Worm (Caenorhabditis elegans): ENCODE measurements around the gene fbxb-116.

fbxb-116 gene

ce11 chrV:19189963-19190597 lies 43.5 kb upstream of the fbxb-116 start, which contains the start of the genes Y39B6A.3 and pph-5 (continued):
- no peak for TF ChIP-seq fos-1 (tag; optimal IDR thresholded peaks at IDR 0.05)
- no peak for TF ChIP-seq egl-13 (tag; optimal IDR thresholded peaks at IDR 0.05)
- TF ChIP-seq ztf-4 (tag; optimal IDR thresholded peaks at IDR 0.05), result no peak
- TF ChIP-seq ets-5 (GFP tag; IDR thresholded peaks at IDR 0.05), result no peak
- TF ChIP-seq nhr-12 (tag; optimal IDR thresholded peaks at IDR 0.05), result no peak
- no peak; the same call in 1 of the 2 replicates for TF ChIP-seq grh-1 (GFP tag; IDR thresholded peaks at IDR 0.05)
- no peak for TF ChIP-seq nhr-84 (tag; optimal IDR thresholded peaks at IDR 0.05)
- peak; percentile 78 for TF ChIP-seq snu-23 (GFP tag; optimal IDR thresholded peaks at IDR 0.05)
- peak; percentile 61 for TF ChIP-seq isw-1 (GFP tag; IDR thresholded peaks at IDR 0.05)
- TF ChIP-seq mab-9 (GFP tag; IDR thresholded peaks at IDR 0.05), result no peak
- TF ChIP-seq swsn-7 (tag; optimal IDR thresholded peaks at IDR 0.05), result peak; percentile 56
- peak; percentile 65 for TF ChIP-seq fkh-8 (tag; optimal IDR thresholded peaks at IDR 0.05)
- peak; percentile 30 to 52 for TF ChIP-seq efl-1 (optimal IDR thresholded peaks at IDR 0.05)
- peak; percentile 26 to 88 for TF ChIP-seq efl-1 (GFP tag; optimal IDR thresholded peaks at IDR 0.05 in 1 of 2)
- no peak for TF ChIP-seq efl-3 (GFP tag; optimal IDR thresholded peaks at IDR 0.05)

DNA sequence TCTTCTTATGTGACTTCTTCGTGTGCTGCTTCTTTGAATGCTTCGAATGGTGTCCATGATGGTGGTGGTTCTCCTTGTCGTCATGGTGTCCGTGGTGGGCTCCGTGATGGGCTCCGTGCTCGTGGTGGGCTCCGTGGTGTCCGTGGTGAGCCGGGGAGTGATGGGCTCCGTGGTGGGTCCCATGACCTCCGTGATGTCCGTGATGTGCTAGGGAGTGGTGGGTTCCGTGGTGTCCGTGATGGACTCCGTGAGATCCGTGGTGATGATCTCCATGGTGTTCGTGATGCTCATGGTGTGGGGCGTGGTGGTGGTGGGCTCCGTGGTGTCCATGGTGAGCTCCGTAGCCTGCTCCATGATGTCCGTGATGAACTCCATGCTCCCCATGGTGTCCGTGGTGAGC lies 32.4 kb upstream of the fbxb-116 start:
- TF ChIP-seq tlp-1 (tag; optimal IDR thresholded peaks at IDR 0.05), result no peak
- TF ChIP-seq hlh-4 (tag; optimal IDR thresholded peaks at IDR 0.05), result no peak
- no peak for TF ChIP-seq tbx-2 (tag; optimal IDR thresholded peaks at IDR 0.05)
- no peak for TF ChIP-seq efl-1 (optimal IDR thresholded peaks at IDR 0.05)
- TF ChIP-seq efl-1 (GFP tag; optimal IDR thresholded peaks at IDR 0.05 in 1 of 2), result peak in 1 of 2 experiments; percentile 65
- TF ChIP-seq mab-9 (GFP tag; IDR thresholded peaks at IDR 0.05), result no peak

DNA sequence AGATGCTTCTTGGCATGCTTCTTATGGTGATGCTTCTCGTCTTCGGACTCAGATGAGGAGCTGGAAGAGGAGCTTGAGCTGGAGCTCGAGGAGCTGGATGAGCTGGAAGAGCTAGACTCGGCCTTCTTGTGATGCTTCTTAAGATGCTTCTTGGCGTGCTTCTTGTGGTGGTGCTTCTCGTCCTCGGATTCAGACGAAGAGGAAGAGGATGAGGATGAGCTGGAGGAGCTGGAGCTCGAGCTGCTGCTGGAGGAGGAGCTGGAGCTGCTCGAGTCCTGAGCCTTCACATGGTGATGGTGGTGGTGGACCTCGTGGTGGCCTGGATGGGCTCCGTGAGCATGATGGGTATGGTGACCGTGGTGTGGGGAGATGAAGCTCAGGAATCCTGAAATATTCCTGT lies 30.8 kb upstream of the fbxb-116 start:
- TF ChIP-seq lir-3 (tag; optimal IDR thresholded peaks at IDR 0.05; ENCODE audit: poor library complexity), result no peak

DNA sequence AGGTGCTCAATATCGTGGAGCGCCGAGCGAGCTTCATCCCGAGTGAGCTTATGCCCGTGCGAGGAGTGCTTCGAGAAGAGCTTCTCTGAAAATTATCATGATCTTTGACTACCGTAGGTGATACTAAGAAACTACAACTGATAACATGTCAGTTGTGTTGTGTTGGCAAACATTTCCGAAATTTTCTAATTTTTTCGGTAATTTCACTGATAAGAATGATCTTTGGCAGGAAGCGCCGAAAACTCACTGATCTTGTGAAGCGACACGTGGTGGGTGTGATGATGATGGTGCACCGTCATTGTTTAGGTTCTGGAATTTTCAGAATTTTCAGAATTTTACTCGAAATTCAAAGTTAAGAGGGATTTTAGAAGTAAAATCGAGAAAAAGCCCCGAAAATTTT lies 30.3 kb upstream of the fbxb-116 start, which contains the start of gene Y39B6A.1:
Gene Y39B6A.1 (minus strand): TSS at position 309 of the 400 bp plus-strand sequence.
- TF ChIP-seq zag-1 (tag; optimal IDR thresholded peaks at IDR 0.05) (no peak), elt-2 (tag; optimal IDR thresholded peaks at IDR 0.05) (peak; percentile 76), lin-35 (GFP tag; optimal IDR thresholded peaks at IDR 0.05) (peak in 1 of 2 experiments; percentile 3)

DNA sequence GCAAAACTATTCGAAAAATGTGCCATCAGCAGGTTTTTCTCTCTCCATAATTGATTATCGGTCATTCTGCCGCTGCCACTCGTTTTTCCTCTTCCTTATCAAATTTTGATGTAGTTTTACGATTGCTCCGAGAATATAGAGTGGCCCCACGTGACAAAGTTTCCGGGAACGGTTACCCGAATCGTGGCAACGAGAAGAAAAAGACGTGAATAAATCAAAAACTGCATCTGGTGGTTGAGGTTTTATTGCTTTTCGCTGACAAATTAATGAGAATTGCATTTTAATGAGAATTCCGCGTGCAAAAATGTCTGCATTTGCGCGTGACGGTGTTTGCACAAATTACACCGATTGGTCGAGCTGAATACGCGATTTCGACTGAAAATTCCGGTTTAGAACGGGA lies 28.1 kb upstream of the fbxb-116 start:
- peak; percentile 12 for TF ChIP-seq F16B12.6 (tag; optimal IDR thresholded peaks at IDR 0.05)
- no peak for TF ChIP-seq tlp-1 (tag; optimal IDR thresholded peaks at IDR 0.05)
- TF ChIP-seq mef-2 (tag; optimal IDR thresholded peaks at IDR 0.05), result no peak
- TF ChIP-seq lin-35 (GFP tag; optimal IDR thresholded peaks at IDR 0.05), result peak in 1 of 2 experiments; percentile 2
- peak; percentile 19 for TF ChIP-seq nhr-20 (tag; optimal IDR thresholded peaks at IDR 0.05)
- no peak for TF ChIP-seq unc-86 (tag; optimal IDR thresholded peaks at IDR 0.05)
- no peak for TF ChIP-seq C16A3.4 (tag; optimal IDR thresholded peaks at IDR 0.05)
- TF ChIP-seq lin-14 (GFP tag; optimal IDR thresholded peaks at IDR 0.05), result peak; percentile 10
- TF ChIP-seq nhr-77 (tag; optimal IDR thresholded peaks at IDR 0.05), result no peak
- TF ChIP-seq dsc-1 (tag; optimal IDR thresholded peaks at IDR 0.05), result no peak
- TF ChIP-seq tbx-2 (tag; optimal IDR thresholded peaks at IDR 0.05), result no peak
- TF ChIP-seq efl-1 (optimal IDR thresholded peaks at IDR 0.05), result no peak
- TF ChIP-seq efl-1 (GFP tag; optimal IDR thresholded peaks at IDR 0.05 in 1 of 2), result peak in 1 of 2 experiments; percentile 52
- TF ChIP-seq pag-3 (tag; optimal IDR thresholded peaks at IDR 0.05; ENCODE audit: borderline replicate concordance, insufficient read depth), result no peak
- TF ChIP-seq jun-1 (tag; optimal IDR thresholded peaks at IDR 0.05), result no peak
- TF ChIP-seq elt-2 (tag; optimal IDR thresholded peaks at IDR 0.05), result peak; percentile 90

DNA sequence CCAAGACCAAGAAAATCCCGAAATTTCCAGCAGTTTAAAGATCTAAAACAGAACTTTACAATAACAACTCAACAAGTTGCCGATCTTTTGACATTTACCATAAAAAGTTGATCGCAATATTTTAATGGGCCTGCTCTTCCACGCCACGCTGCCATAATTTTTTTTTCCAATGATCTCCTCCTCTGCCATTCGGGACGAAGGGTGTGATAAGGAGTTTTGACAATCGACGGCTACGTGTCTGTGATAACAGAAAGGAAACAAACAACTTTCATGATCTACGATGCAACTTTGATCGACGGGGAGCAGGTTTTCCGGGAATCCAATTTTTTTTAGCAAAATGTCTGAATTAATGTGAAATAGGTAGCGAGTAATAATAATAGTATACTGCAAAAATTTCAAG lies 26.7 kb upstream of the fbxb-116 start:
- TF ChIP-seq elt-2 (tag; optimal IDR thresholded peaks at IDR 0.05) (peak; percentile 70), lin-35 (GFP tag; optimal IDR thresholded peaks at IDR 0.05) (peak in 1 of 2 experiments; percentile 38), tlp-1 (tag; optimal IDR thresholded peaks at IDR 0.05) (no peak)
